Worm (Caenorhabditis elegans): Measurements from ENCODE around the gene B0393.5.

Gene B0393.5

ce11 chrIII:4796039-4796438 lies 30.5 kb downstream of the B0393.5 start (continued):
- peak; percentile 15 for TF ChIP-seq ztf-26 (tag; optimal IDR thresholded peaks at IDR 0.05)
- no peak for TF ChIP-seq attf-6 (GFP tag; IDR thresholded peaks at IDR 0.05)
- peak in 1 of 2 experiments; percentile 17 for TF ChIP-seq let-607 (tag; optimal IDR thresholded peaks at IDR 0.05)
- no peak for TF ChIP-seq ceh-100 (GFP tag; IDR thresholded peaks at IDR 0.05)
- TF ChIP-seq fkh-3 (tag; optimal IDR thresholded peaks at IDR 0.05), result no peak
- peak; percentile 18 for TF ChIP-seq repo-1 (tag; optimal IDR thresholded peaks at IDR 0.05)
- no peak for TF ChIP-seq cebp-2 (GFP tag; IDR thresholded peaks at IDR 0.05)
- TF ChIP-seq F57C9.4 (tag; optimal IDR thresholded peaks at IDR 0.05), result no peak
- TF ChIP-seq tbp1 (GFP tag; optimal IDR thresholded peaks at IDR 0.05), result peak; percentile 48
- TF ChIP-seq rpc-1 (optimal IDR thresholded peaks at IDR 0.05), result no peak
- no peak for TF ChIP-seq rpc-1 (tag; optimal IDR thresholded peaks at IDR 0.05)
- peak; percentile 73 for TF ChIP-seq athp-1 (tag; optimal IDR thresholded peaks at IDR 0.05)
- no peak for TF ChIP-seq nhr-120 (GFP tag; IDR thresholded peaks at IDR 0.05)
- no peak for TF ChIP-seq hlh-26 (GFP tag; conservative IDR thresholded peaks at IDR 0.05)
- no peak for TF ChIP-seq him-1 (tag; optimal IDR thresholded peaks at IDR 0.05)
- TF ChIP-seq let-526 (GFP tag; IDR thresholded peaks at IDR 0.05), result 0 out of 2 replicates have a peak, but pooled peaks have one; percentile 36
- no peak for TF ChIP-seq F55B11.4 (tag; optimal IDR thresholded peaks at IDR 0.05; ENCODE audit: borderline replicate concordance, insufficient read depth)
- TF ChIP-seq lir-1 (GFP tag; conservative IDR thresholded peaks at IDR 0.05), result no peak; the same call in 1 of the 2 replicates
- peak; percentile 92 for TF ChIP-seq attf-5 (GFP tag; optimal IDR thresholded peaks at IDR 0.05)
- no peak for TF ChIP-seq Y56A3A.18 (GFP tag; IDR thresholded peaks at IDR 0.05)
- TF ChIP-seq sea-2 (GFP tag; IDR thresholded peaks at IDR 0.05), result no peak
- TF ChIP-seq D2030.7 (GFP tag; IDR thresholded peaks at IDR 0.05), result no peak
- TF ChIP-seq cebp-1 (GFP tag; IDR thresholded peaks at IDR 0.05), result peak; percentile 54; the same call in 1 of the 2 replicates
- peak; percentile 89 for TF ChIP-seq cebp-1 (tag; optimal IDR thresholded peaks at IDR 0.05)
- TF ChIP-seq nhr-80 (tag; optimal IDR thresholded peaks at IDR 0.05), result peak; percentile 69
- peak; percentile 84 for TF ChIP-seq hmg-1.2 (GFP tag; IDR thresholded peaks at IDR 0.05)
- no peak for TF ChIP-seq mxl-1 (tag; optimal IDR thresholded peaks at IDR 0.05)
- TF ChIP-seq lin-35 (GFP tag; optimal IDR thresholded peaks at IDR 0.05), result peak in 1 of 3 experiments; percentile 42
- TF ChIP-seq mes-4 (tag; optimal IDR thresholded peaks at IDR 0.05), result no peak
- no peak for TF ChIP-seq dpff-1 (tag; optimal IDR thresholded peaks at IDR 0.05)
- TF ChIP-seq C06A6.2 (GFP tag; conservative IDR thresholded peaks at IDR 0.05), result no peak
- no peak for TF ChIP-seq Y53F4B.3 (GFP tag; IDR thresholded peaks at IDR 0.05)
- no peak for TF ChIP-seq ceh-40 (GFP tag; IDR thresholded peaks at IDR 0.05)
- peak; percentile 65 for TF ChIP-seq nfyb-1 (GFP tag; IDR thresholded peaks at IDR 0.05)
- no peak for TF ChIP-seq B0336.3 (GFP tag; IDR thresholded peaks at IDR 0.05)
- TF ChIP-seq egl-44 (GFP tag; IDR thresholded peaks at IDR 0.05), result no peak
- no peak for TF ChIP-seq akir-1 (GFP tag; optimal IDR thresholded peaks at IDR 0.05)
- no peak for TF ChIP-seq madf-8 (GFP tag; conservative IDR thresholded peaks at IDR 0.05)
- no peak for TF ChIP-seq lag-1 (GFP tag; IDR thresholded peaks at IDR 0.05)
- no peak for TF ChIP-seq madf-10 (tag; optimal IDR thresholded peaks at IDR 0.05)
- TF ChIP-seq lsy-27 (tag; optimal IDR thresholded peaks at IDR 0.05; ENCODE audit: borderline replicate concordance, insufficient read depth), result no peak
- TF ChIP-seq B0035.1 (tag; optimal IDR thresholded peaks at IDR 0.05), result no peak
- TF ChIP-seq ceh-91 (GFP tag; IDR thresholded peaks at IDR 0.05), result no peak
- TF ChIP-seq aptf-3 (GFP tag; IDR thresholded peaks at IDR 0.05), result no peak
- TF ChIP-seq F22D6.2 (tag; optimal IDR thresholded peaks at IDR 0.05), result no peak
- TF ChIP-seq madf-6 (GFP tag; IDR thresholded peaks at IDR 0.05), result no peak
- TF ChIP-seq ceh-27 (GFP tag; optimal IDR thresholded peaks at IDR 0.05), result no peak
- 0 out of 2 replicates have a peak, but pooled peaks have one; percentile 8 for TF ChIP-seq lin-26 (GFP tag; IDR thresholded peaks at IDR 0.05)
- no peak for TF ChIP-seq B0261.1 (tag; optimal IDR thresholded peaks at IDR 0.05)
- TF ChIP-seq dox-1 (GFP tag; IDR thresholded peaks at IDR 0.05), result peak; percentile 75
- peak; percentile 59 for TF ChIP-seq K12H6.12 (tag; optimal IDR thresholded peaks at IDR 0.05)
